Worm (Caenorhabditis elegans) whole organism, L1 larva: ENCODE measurements around the gene cth-1.

Experiments
- efl-3 ChIP-seq: fragments of 200-800 bp; sonication (Bioruptor generic); optimal IDR thresholded peaks from 2 replicates; lab custom pipeline; 2018; ENCODE audit warnings: mild to moderate bottlenecking, missing genetic modification characterization, missing compliant biosample characterization
- fkh-10 ChIP-seq: sonication (generic microtip); optimal IDR thresholded peaks from 2 replicates; lab custom pipeline; 2017; ENCODE audit warnings: missing biosample characterization, missing genetic modification reagents, missing genetic modification characterization
- nhr-237 ChIP-seq: fragments of 150-350 bp; optimal IDR thresholded peaks from 2 replicates; lab custom pipeline; 2014; ENCODE audit warnings: missing biosample characterization, missing genetic modification characterization
- nhr-84 ChIP-seq: sonication (generic microtip); optimal IDR thresholded peaks from 2 replicates; lab custom pipeline; 2017; ENCODE audit warnings: missing biosample characterization, missing genetic modification characterization
- pax-3 ChIP-seq: fragments of 200-800 bp; sonication (Bioruptor generic); optimal IDR thresholded peaks from 2 replicates; lab custom pipeline; 2018; ENCODE audit warnings: mild to moderate bottlenecking, missing genetic modification characterization, moderate library complexity, missing compliant biosample characterization
- pqm-1 ChIP-seq: sonication (generic microtip); optimal IDR thresholded peaks from 3 replicates; lab custom pipeline; 2017; ENCODE audit warnings: missing biosample characterization, missing genetic modification characterization
- sptf-1 ChIP-seq: fragments of 150-350 bp; optimal IDR thresholded peaks from 2 replicates; lab custom pipeline; 2014; ENCODE audit warnings: missing biosample characterization, missing genetic modification characterization
- unc-62 ChIP-seq: fragments of 150-350 bp; optimal IDR thresholded peaks from 2 replicates; lab custom pipeline; 2014; ENCODE audit warnings: missing biosample characterization, missing genetic modification reagents, missing genetic modification characterization
- zag-1 ChIP-seq: fragments of 150-350 bp; optimal IDR thresholded peaks from 2 replicates; lab custom pipeline; 2014; ENCODE audit warnings: missing biosample characterization, missing genetic modification characterization

DNA sequence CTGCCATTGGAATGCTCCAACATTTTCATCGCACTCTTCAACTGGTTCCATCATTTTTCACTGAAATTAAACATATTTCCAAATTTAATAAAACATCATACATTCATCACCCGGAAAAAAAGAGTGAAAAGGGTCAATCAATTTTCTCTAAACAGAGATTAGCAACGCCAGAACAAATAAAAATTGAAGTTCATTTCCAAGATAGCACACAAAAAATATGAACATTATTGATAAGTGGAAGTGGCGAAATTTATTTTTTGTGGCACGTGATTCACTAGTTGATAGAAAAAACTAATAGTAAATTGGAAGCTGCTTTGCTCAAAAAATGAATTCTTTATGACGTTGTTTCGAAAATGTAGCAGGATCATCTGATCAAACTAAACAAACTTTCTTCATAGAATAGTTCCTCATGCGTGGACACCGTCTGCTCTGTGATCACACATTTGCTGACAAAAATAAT, 25.2 kb upstream of the cth-1 start, which contains the start of the genes F14H3.12 and srj-29:
- no peak for TF ChIP-seq fkh-10 (GFP tag; lab: Kevin White, UChicago)
- TF ChIP-seq unc-62 (GFP tag; lab: Kevin White, UChicago): no peak
- no peak for TF ChIP-seq efl-3 (GFP tag; lab: Kevin White, UChicago)
- TF ChIP-seq nhr-84: no peak
- no peak for TF ChIP-seq zag-1 (tag; lab: Kevin White, UChicago)
- TF ChIP-seq sptf-1 (tag; lab: Kevin White, UChicago): no peak
- no peak for TF ChIP-seq pax-3
- TF ChIP-seq pqm-1 (tag; lab: Kevin White, UChicago): no peak
- TF ChIP-seq nhr-237 (tag; lab: Kevin White, UChicago): no peak
